Worm (Caenorhabditis elegans): ENCODE data around the gene chil-12.

Gene chil-12

DNA sequence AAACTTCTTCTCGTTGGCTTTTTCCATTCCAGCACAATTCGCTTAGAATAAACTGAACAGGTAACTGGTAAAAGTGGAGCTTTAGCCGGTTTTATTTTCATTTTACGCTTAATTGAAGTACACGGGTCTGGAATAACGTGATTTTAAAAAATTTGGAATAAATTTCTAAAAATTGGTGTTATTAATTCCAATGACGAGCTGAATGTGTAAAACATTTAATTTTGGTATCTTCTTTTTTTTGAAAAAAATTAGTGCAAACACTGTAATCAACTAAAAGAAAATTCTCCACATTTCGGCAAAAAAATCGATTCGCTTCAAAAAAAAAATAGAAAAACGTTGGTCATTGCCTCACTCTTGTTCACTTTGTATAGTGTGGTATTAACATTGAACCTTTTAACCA, 30.9 kb downstream of the chil-12 start, which contains the start of gene T10H4.4:
Gene T10H4.4 (minus strand): TSS at position 101 of the 400 bp plus-strand sequence.
- no peak for TF ChIP-seq mab-5 (tag; optimal IDR thresholded peaks at IDR 0.05)
- TF ChIP-seq cnd-1 (tag; optimal IDR thresholded peaks at IDR 0.05): no peak
- TF ChIP-seq ceh-43 (GFP tag; optimal IDR thresholded peaks at IDR 0.05): no peak
- no peak for TF ChIP-seq bed-3 (GFP tag; optimal IDR thresholded peaks at IDR 0.05)
- TF ChIP-seq M03D4.4 (tag; optimal IDR thresholded peaks at IDR 0.05): no peak
- no peak for TF ChIP-seq pha-4 (tag; optimal IDR thresholded peaks at IDR 0.05)
- TF ChIP-seq flh-1 (GFP tag; optimal IDR thresholded peaks at IDR 0.05): no peak

DNA sequence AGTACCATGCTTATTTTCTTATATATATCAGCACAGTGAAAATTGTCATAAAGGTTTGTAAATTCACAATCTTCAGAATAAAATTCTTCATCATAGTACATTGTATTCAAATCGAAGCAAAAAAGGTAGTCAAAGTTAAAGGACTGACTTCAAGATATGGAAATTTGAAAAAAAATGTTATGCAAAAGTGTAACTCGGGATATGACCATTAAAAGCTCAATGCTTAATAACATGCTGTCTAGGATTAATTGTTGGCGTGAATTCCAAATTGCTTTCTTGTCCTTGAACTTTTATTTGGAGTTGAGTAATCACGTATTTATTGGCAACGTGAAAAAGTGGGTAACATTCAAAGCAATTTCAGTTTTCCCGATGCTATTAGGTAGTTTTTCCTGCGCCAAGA, 33.4 kb downstream of the chil-12 start, which contains the start of gene srw-16:
Gene srw-16 (minus strand): TSS at position 101 of the 400 bp plus-strand sequence.
- TF ChIP-seq ztf-11 (tag; optimal IDR thresholded peaks at IDR 0.05) (no peak), hlh-1 (tag; optimal IDR thresholded peaks at IDR 0.05) (no peak), ceh-39 (tag; optimal IDR thresholded peaks at IDR 0.05) (no peak), unc-120 (tag; optimal IDR thresholded peaks at IDR 0.05; ENCODE audit: poor library complexity, severe bottlenecking) (no peak), cnd-1 (tag; optimal IDR thresholded peaks at IDR 0.05) (no peak), sptf-1 (tag; optimal IDR thresholded peaks at IDR 0.05) (no peak), nhr-237 (tag; optimal IDR thresholded peaks at IDR 0.05) (no peak), drap-1 (GFP tag; optimal IDR thresholded peaks at IDR 0.05) (no peak), bed-3 (GFP tag; optimal IDR thresholded peaks at IDR 0.05) (no peak), unc-62 (GFP tag; optimal IDR thresholded peaks at IDR 0.05) (no peak), lin-13 (tag; optimal IDR thresholded peaks at IDR 0.05) (no peak), elt-1 (tag; optimal IDR thresholded peaks at IDR 0.05; ENCODE audit: borderline replicate concordance, insufficient read depth) (no peak), lsy-2 (tag; optimal IDR thresholded peaks at IDR 0.05) (no peak)

DNA sequence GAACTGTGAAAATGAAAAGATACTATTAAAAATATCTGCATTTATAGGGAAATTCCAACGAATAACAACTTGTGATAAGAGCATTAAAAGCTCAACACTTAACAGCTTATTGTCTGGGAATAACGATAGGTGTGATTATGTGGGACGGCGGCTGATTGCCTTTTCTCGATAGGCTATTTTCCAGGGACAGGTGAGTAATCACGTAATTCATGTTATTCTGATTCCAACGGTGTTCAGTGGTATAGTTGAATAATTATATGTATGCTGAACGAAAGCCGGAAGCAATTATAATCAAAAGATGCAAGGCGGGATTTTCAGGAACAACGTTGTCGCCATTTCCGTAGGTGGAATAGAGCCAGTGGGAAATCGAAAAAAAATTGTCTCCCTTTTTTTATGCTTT, 35.6 kb downstream of the chil-12 start, which contains the start of gene srw-17:
Gene srw-17 (minus strand): TSS at position 101 of the 400 bp plus-strand sequence.
- TF ChIP-seq mab-5 (tag; optimal IDR thresholded peaks at IDR 0.05): no peak

DNA sequence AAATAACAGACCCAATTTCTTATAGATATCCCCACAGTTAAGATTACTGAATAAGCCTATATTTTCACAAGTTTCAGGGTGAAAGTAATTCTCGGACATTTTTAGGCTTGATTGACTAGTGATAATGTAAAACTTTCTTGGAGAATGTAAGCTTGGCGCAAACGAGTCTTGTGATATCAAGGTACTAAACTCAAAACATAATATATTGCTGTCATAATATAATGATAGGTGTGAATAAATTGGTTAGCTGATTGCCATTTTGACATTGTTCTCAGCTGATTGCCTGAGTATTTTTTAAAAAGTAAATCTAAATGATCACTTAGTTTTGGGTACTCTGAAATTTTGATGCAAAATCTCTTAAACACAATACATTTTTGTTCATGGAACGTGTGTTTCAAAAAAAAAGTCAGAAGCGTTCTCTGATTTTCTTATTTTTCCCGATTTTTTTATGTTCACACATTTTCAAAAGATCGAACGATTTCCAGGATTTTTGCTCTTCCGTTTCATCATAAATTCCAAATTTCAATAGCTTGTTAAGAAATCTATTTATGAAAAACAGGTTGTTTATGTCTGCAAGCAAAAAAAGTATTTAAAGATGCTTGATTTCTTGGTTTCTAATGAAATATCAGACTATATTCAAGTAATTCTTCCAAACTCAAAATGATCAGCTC, 40.1 kb downstream of the chil-12 start, which contains the start of the genes srw-19 and srx-51:
Gene srw-19 (minus strand): TSS at position 101 of the 671 bp plus-strand sequence.
Gene srx-51 (plus strand): TSS at position 621 of the 671 bp plus-strand sequence.
- TF ChIP-seq lin-32 (GFP tag; optimal IDR thresholded peaks at IDR 0.05): no peak
- TF ChIP-seq nhr-76 (tag; optimal IDR thresholded peaks at IDR 0.05): no peak
- TF ChIP-seq nhr-12 (tag; optimal IDR thresholded peaks at IDR 0.05): no peak
- no peak for TF ChIP-seq pha-4 (tag; optimal IDR thresholded peaks at IDR 0.05)

DNA sequence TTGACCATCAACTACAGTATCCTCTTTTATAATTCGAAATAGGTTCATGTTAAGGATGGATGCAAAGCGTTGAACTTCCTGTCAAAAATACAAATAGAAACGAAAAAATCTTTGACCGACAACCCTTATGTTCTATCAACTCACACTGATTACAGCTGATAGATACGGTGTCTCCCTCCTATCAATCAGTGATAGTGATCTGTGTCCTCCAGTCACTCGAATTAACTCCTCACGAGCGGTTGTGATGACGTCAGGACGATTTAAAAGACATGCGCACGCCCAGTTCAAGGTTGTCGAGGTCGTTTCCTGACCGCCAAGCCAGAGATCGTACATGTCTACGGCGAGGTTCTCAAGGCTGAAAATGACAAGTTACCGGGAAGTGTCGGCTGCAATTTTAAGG, 44.6 kb downstream of the chil-12 start:
- TF ChIP-seq mab-5 (tag; optimal IDR thresholded peaks at IDR 0.05): no peak

DNA sequence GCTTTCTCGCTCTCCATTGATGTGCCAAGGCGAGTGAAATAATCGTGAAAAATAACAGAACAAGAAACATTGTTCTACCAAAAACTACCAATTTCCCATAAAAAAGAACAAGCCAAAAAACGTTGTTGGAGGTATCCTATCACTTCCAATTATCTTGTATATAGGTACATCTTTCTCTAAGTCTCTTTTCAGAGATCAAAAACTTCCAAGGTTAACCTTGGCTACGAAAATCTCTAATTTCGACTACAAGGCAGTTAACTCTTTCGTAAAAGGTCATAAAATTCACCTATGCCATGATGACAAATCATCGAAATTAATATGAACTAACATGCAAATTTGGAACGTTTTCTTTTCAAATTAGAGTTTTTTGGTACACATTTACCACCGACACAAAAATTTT, 46.5 kb downstream of the chil-12 start, which contains the start of gene cyp-34A1:
Gene cyp-34A1 (minus strand): TSS at position 101 of the 400 bp plus-strand sequence.
- no peak for TF ChIP-seq zip-8 (tag; optimal IDR thresholded peaks at IDR 0.05)

DNA sequence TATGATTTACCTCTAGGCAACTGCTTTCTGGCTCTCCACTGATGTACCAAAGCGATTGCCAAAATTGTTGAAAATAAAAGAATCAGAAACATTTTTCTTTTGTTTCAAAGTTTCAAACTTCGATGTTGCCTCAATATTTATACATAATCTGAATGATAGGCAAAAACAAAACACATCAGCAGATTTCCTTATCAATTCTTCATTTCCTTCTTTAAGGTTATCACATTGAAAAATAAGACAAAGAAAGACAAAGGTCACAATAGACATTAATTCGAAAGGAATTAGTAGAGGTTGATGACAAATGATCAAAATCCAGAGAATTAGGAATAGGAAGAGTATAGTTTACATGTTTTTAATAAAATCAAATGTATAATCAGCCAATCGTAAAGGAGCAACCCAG, 49.6 kb downstream of the chil-12 start, which contains the start of gene cyp-34A2:
Gene cyp-34A2 (minus strand): TSS at position 101 of the 400 bp plus-strand sequence.
- TF ChIP-seq elt-3 (tag; optimal IDR thresholded peaks at IDR 0.05) (no peak), ceh-83 (GFP tag; optimal IDR thresholded peaks at IDR 0.05) (no peak)
